Worm (Caenorhabditis elegans) whole organism, L1 larva: ENCODE results near the gene nhr-76.

Experiments
- ces-1 ChIP-seq: fragments of 150-350 bp; optimal IDR thresholded peaks from 2 replicates; lab custom pipeline; 2014; ENCODE audit warnings: missing biosample characterization, missing genetic modification reagents, missing genetic modification characterization
- lsy-2 ChIP-seq, 2 experiments: fragments of 150-350 bp; optimal IDR thresholded peaks; 2 replicates each; lab custom pipeline; 2014; ENCODE audit warnings: missing biosample characterization in 2 of 2, missing genetic modification characterization in 2 of 2

ce11 chrIV:664122-664521 is 36.8 kb downstream of the nhr-76 start:
- TF ChIP-seq lsy-2 (tag; optimal IDR thresholded peaks at IDR 0.05; lab: Kevin White, UChicago) (peak in 1 of 2 experiments; percentile 54), ces-1 (no peak)
